In the genomic region with DNA sequence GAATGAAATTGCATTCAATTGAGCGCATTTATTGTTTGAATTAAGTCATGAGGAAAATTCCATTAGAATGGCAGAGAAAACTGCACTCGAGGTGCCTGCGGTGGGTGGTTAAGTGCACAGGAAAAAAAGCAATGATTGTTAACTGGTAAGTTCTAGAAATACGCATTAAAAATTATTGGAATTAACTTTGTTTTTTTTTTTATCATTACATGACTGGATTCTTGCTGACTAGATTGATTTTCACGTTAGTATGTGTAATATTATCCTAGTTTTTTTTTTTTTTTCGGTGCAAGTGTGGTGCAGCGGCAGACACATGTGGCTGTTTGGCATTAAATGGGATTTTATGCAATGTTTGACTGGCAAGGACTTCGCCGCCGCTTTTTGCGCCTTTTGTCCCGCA, we compare ENCODE assay signal across 4 fruit fly cellular contexts.
A peak's percentile ranks its signal among the peaks of the same experiment; 100 is the strongest.
TF ChIP-seq lines count a peak whose summit lies in the region.

No protein-coding gene starts in this region.

- no peak for TF ChIP-seq CTCF in whole organism, embryonic (GFP tag; optimal IDR thresholded peaks at IDR 0.05; lab: Kevin White, UChicago)

TF ChIP-seq in whole organism, embryonic, 481 proteins besides CTCF, POLR2A, EP300 and RAD21:
- no peak for TF ChIP-seq prd (optimal IDR thresholded peaks at IDR 0.05; lab: Kevin White, UChicago)
- peak; percentile 30; the same call in 1 of the 3 replicates for TF ChIP-seq prd (GFP tag; IDR thresholded peaks at IDR 0.05; lab: Robert Waterston, UW)
- no peak for TF ChIP-seq pzg (GFP tag; optimal IDR thresholded peaks at IDR 0.05; lab: Kevin White, UChicago)
- TF ChIP-seq CG9727 (GFP tag; optimal IDR thresholded peaks at IDR 0.05; lab: Kevin White, UChicago): peak; percentile 3
- TF ChIP-seq CG30431 (GFP tag; optimal IDR thresholded peaks at IDR 0.05; lab: Kevin White, UChicago): no peak
- 0 out of 2 replicates have a peak, but pooled peaks have one; percentile 16 for TF ChIP-seq CG17328 (GFP tag; IDR thresholded peaks at IDR 0.05; lab: Robert Waterston, UW)
- TF ChIP-seq zfh1 (GFP tag; IDR thresholded peaks at IDR 0.05; lab: Robert Waterston, UW): peak; percentile 55; the same call in 2 of the 3 replicates
- TF ChIP-seq dmrt11E (tag; optimal IDR thresholded peaks at IDR 0.05; lab: Kevin White, UChicago): peak; percentile 41
- peak; percentile 23; the same call in 1 of the 2 replicates for TF ChIP-seq Xrp1 (GFP tag; IDR thresholded peaks at IDR 0.05; lab: Robert Waterston, UW)

TF ChIP-seq in whole organism, prepupa, 60 proteins besides CTCF, POLR2A, EP300 and RAD21:
- TF ChIP-seq CG3919 (GFP tag; optimal IDR thresholded peaks at IDR 0.05; lab: Kevin White, UChicago) (peak; percentile 15), lz (GFP tag; optimal IDR thresholded peaks at IDR 0.05; lab: Kevin White, UChicago) (peak; percentile 5), CG10631 (GFP tag; optimal IDR thresholded peaks at IDR 0.05; lab: Kevin White, UChicago) (no peak), Eip78C (GFP tag; lab: Kevin White, UChicago) (peak; percentile 69), CG11762 (GFP tag; optimal IDR thresholded peaks at IDR 0.05; lab: Kevin White, UChicago; ENCODE audit: insufficient read depth) (no peak), eg (GFP tag; IDR thresholded peaks at IDR 0.05; lab: Robert Waterston, UW) (no peak), Hr39 (GFP tag; optimal IDR thresholded peaks at IDR 0.05; lab: Kevin White, UChicago) (peak; percentile 16), acj6 (GFP tag; optimal IDR thresholded peaks at IDR 0.05; lab: Kevin White, UChicago) (no peak), Met (GFP tag; optimal IDR thresholded peaks at IDR 0.05; lab: Kevin White, UChicago) (peak; percentile 20), Smox (GFP tag; optimal IDR thresholded peaks at IDR 0.05; lab: Kevin White, UChicago) (peak; percentile 6), esn (GFP tag; optimal IDR thresholded peaks at IDR 0.05; lab: Kevin White, UChicago) (no peak), Sox102F (GFP tag; optimal IDR thresholded peaks at IDR 0.05; lab: Kevin White, UChicago) (peak; percentile 22), cyc (GFP tag; optimal IDR thresholded peaks at IDR 0.05; lab: Kevin White, UChicago) (peak; percentile 11), svp (GFP tag; lab: Kevin White, UChicago) (peak; percentile 52)
TF ChIP-seq in whole organism, prepupa: peak in this region for 9.

TF ChIP-seq in whole organism, pupa, 21 proteins besides CTCF, POLR2A, EP300 and RAD21:
- no peak for TF ChIP-seq CG10348 (GFP tag; IDR thresholded peaks at IDR 0.05; lab: Robert Waterston, UW)
- no peak for TF ChIP-seq D1 (tag; optimal IDR thresholded peaks at IDR 0.05; lab: Kevin White, UChicago)
- peak; percentile 7 for TF ChIP-seq CG8159 (tag; optimal IDR thresholded peaks at IDR 0.05; lab: Kevin White, UChicago)

TF ChIP-seq in whole organism, wandering third instar larva, 38 proteins besides CTCF, POLR2A, EP300 and RAD21:
- peak; percentile 6 for TF ChIP-seq HLH106 (tag; optimal IDR thresholded peaks at IDR 0.05; lab: Kevin White, UChicago)
- no peak for TF ChIP-seq Rel (GFP tag; optimal IDR thresholded peaks at IDR 0.05; lab: Kevin White, UChicago)
- TF ChIP-seq Rel (tag; optimal IDR thresholded peaks at IDR 0.05; lab: Kevin White, UChicago): no peak
- TF ChIP-seq ey (GFP tag; optimal IDR thresholded peaks at IDR 0.05; lab: Kevin White, UChicago): peak; percentile 25
- TF ChIP-seq h (GFP tag; optimal IDR thresholded peaks at IDR 0.05; lab: Kevin White, UChicago): peak; percentile 10

Comparison
In these comparisons a context has a peak if more than half of its experiments do, and no peak if none do; other contexts are left out.
1. Of the 7 proteins assayed by ChIP-seq in both whole organism, embryonic and whole organism, prepupa: peak only in whole organism, embryonic: none; only in whole organism, prepupa: Hr39 and Sox102F; in both: none; in neither: 5.